Worm (Caenorhabditis elegans) whole organism, young adult: ENCODE measurements around the gene clc-7.

Experiments used
- nfya-1 ChIP-seq: sonication (generic microtip); optimal IDR thresholded peaks from 2 replicates; lab custom pipeline; 2017; ENCODE audit warnings: antibody characterized with exemption, missing compliant biosample characterization, missing genetic modification characterization, borderline replicate concordance; ENCODE audit not compliant: insufficient read depth
- rec-8 ChIP-seq, 2 experiments: sonication (generic microtip); optimal IDR thresholded peaks; 2 replicates each; lab custom pipeline; 2016; ENCODE audit warnings: mild to moderate bottlenecking in 2 of 2, missing genetic modification characterization in 2 of 2, missing genetic modification reagents in 2 of 2, missing genotype in 2 of 2, missing biosample characterization in 1 of 2, missing compliant biosample characterization in 1 of 2, moderate library complexity in 1 of 2
- tbp1 ChIP-seq: fragments of 200-800 bp; sonication (Bioruptor generic); optimal IDR thresholded peaks from 2 replicates; lab custom pipeline; 2018; ENCODE audit warnings: mild to moderate bottlenecking, missing genetic modification characterization, missing compliant biosample characterization
- ztf-25 ChIP-seq: fragments of 200-800 bp; sonication (Bioruptor generic); IDR thresholded peaks from 2 replicates; pipeline ENCODE4 v1.3.6; 2022; ENCODE audit warnings: missing genetic modification reagents, missing genetic modification characterization, missing compliant biosample characterization

ce11 chrX:5103422-5103821 lies 35.5 kb downstream of the clc-7 start:
- TF ChIP-seq rec-8 (tag; optimal IDR thresholded peaks at IDR 0.05; lab: Kevin White, UChicago) = no peak
- no peak for TF ChIP-seq ztf-25 (GFP tag; lab: Robert Waterston, UW)
- no peak for TF ChIP-seq tbp1 (GFP tag; lab: Kevin White, UChicago)
- TF ChIP-seq nfya-1 = no peak
